Worm (Caenorhabditis elegans): ENCODE data around the gene srx-87.

ce11 chrV:11525338-11525737 lies 39.3 kb upstream of the srx-87 start:
- no peak for TF ChIP-seq W03F9.2 (tag; optimal IDR thresholded peaks at IDR 0.05)
- TF ChIP-seq him-1 (tag; optimal IDR thresholded peaks at IDR 0.05): no peak
- TF ChIP-seq dao-5 (tag; optimal IDR thresholded peaks at IDR 0.05): no peak

Data from whole organism, L4/young adult.